Worm (Caenorhabditis elegans) whole organism, L4 larva: ENCODE data around the gene R160.13.

Source experiments
- ama-1 ChIP-seq: fragments of 150-350 bp; optimal IDR thresholded peaks from 2 replicates; lab custom pipeline; 2014; ENCODE audit warnings: inconsistent platforms, mixed read lengths
- daf-12 ChIP-seq: fragments of 150-350 bp; optimal IDR thresholded peaks from 2 replicates; lab custom pipeline; 2014; ENCODE audit warnings: missing biosample characterization, missing genetic modification reagents, missing genetic modification characterization
- dpl-1 ChIP-seq: fragments of 150-350 bp; optimal IDR thresholded peaks from 2 replicates; lab custom pipeline; 2014; ENCODE audit warnings: missing biosample characterization, missing genetic modification reagents, missing genetic modification characterization
- fkh-10 ChIP-seq: fragments of 150-350 bp; optimal IDR thresholded peaks from 2 replicates; lab custom pipeline; 2014; ENCODE audit warnings: missing biosample characterization, missing genetic modification reagents, missing genetic modification characterization
- jun-1 ChIP-seq: fragments of 150-350 bp; optimal IDR thresholded peaks from 2 replicates; lab custom pipeline; 2014; ENCODE audit warnings: missing biosample characterization, missing genetic modification reagents, missing genetic modification characterization
- mxl-2 ChIP-seq: fragments of 200-800 bp; sonication (Bioruptor generic); conservative IDR thresholded peaks from 2 replicates; pipeline ENCODE4 v1.3.6; 2022; ENCODE audit warnings: missing genetic modification reagents, missing genetic modification characterization, missing compliant biosample characterization
- nhr-237 ChIP-seq: sonication (generic microtip); optimal IDR thresholded peaks from 2 replicates; lab custom pipeline; 2017; ENCODE audit warnings: missing biosample characterization, missing genetic modification characterization
- pha-4 ChIP-seq, 2 experiments: fragments of 150-350 bp in 1 of 2; fragments of 200-800 bp in 1 of 2; sonication (Bioruptor generic) in 1 of 2; IDR thresholded peaks in 1 of 2; optimal IDR thresholded peaks in 1 of 2; 2 replicates each; pipeline versions ENCODE4 v1.3.6 to Lab custom; 2014 to 2022; ENCODE audit warnings: missing genetic modification characterization in 2 of 2, missing genetic modification reagents in 2 of 2, missing biosample characterization in 1 of 2, missing compliant biosample characterization in 1 of 2
- unc-39 ChIP-seq: sonication (generic microtip); optimal IDR thresholded peaks from 2 replicates; lab custom pipeline; 2017; ENCODE audit warnings: missing biosample characterization, missing genetic modification characterization
- unc-62 ChIP-seq, 3 experiments: fragments of 150-350 bp in 1 of 3; sonication (generic microtip); optimal IDR thresholded peaks in 2 of 3; peaks in 1 of 3; 1 replicate in 1 of 3; 2 replicates in 2 of 3; lab custom pipeline; 2014 to 2017; ENCODE audit warnings: missing biosample characterization in 3 of 3, missing genetic modification characterization in 3 of 3, missing genetic modification reagents in 3 of 3, missing genotype in 1 of 3
- vab-7 ChIP-seq: fragments of 200-800 bp; sonication (Bioruptor generic); IDR thresholded peaks from 2 replicates; pipeline ENCODE4 v1.3.6; 2022; ENCODE audit warnings: missing genetic modification reagents, missing genetic modification characterization, missing compliant biosample characterization
- ztf-7 ChIP-seq: fragments of 150-350 bp; optimal IDR thresholded peaks from 2 replicates; lab custom pipeline; 2014; ENCODE audit warnings: missing biosample characterization, missing genetic modification characterization

DNA sequence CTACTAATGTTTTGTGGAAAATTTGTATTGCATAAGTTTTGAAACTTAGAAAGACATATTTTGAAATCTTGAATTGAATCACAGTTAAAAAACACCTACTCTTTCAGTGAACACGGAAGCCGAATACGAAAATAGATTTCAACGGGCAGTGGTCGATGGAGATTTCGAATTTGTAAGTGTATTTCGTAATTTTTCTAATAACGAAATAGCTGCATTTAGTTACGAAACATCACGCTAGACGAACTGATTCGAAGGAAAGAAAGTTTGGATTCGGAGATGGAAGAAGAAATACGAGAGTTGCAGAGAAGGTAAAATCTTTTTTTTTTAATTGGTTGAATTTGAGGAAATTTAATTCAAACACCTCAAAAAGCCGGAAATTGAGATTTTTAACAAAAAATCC lies 28.6 kb downstream of the R160.13 start:
- TF ChIP-seq jun-1 (tag; lab: Kevin White, UChicago) (no peak), nhr-237 (tag; lab: Kevin White, UChicago) (no peak), ama-1 (lab: Kevin White, UChicago) (no peak), fkh-10 (GFP tag; lab: Kevin White, UChicago) (no peak), pha-4 (GFP tag; IDR thresholded peaks at IDR 0.05; lab: Robert Waterston, UW) (no peak), pha-4 (tag; optimal IDR thresholded peaks at IDR 0.05; lab: Kevin White, UChicago) (no peak), dpl-1 (GFP tag; lab: Kevin White, UChicago) (no peak), mxl-2 (no peak), vab-7 (GFP tag; lab: Robert Waterston, UW) (no peak), daf-12 (no peak), unc-39 (tag; lab: Kevin White, UChicago) (no peak), unc-62 (GFP tag; optimal IDR thresholded peaks at IDR 0.05 in 1 of 2; lab: Kevin White, UChicago) (no peak), unc-62 (tag; optimal IDR thresholded peaks at IDR 0.05; lab: Kevin White, UChicago) (no peak), ztf-7 (tag; lab: Kevin White, UChicago) (no peak)
